Worm (Caenorhabditis elegans): Measurements from ENCODE around the gene fbxc-20.

- no peak for TF ChIP-seq dao-5 (tag; optimal IDR thresholded peaks at IDR 0.05)
- no peak for TF ChIP-seq him-1 (tag; optimal IDR thresholded peaks at IDR 0.05)
- TF ChIP-seq W03F9.2 (tag; optimal IDR thresholded peaks at IDR 0.05), result no peak
Measured at ce11 chrII:2438944-2439343, 20.0 kb downstream of the fbxc-20 start.
